Fruit fly (Drosophila melanogaster): Measurements from ENCODE around the gene oxt.

dm6 chr3L:2248335-2248734, 14.1 kb downstream of the oxt start, which contains the start of gene CG32305:
- TF ChIP-seq CG3032 (tag; optimal IDR thresholded peaks at IDR 0.05) (no peak), cyc (GFP tag; optimal IDR thresholded peaks at IDR 0.05) (no peak), lz (GFP tag; optimal IDR thresholded peaks at IDR 0.05) (no peak), Lpt (GFP tag; optimal IDR thresholded peaks at IDR 0.05) (no peak), Eip93F (GFP tag; optimal IDR thresholded peaks at IDR 0.05) (no peak), CG16779 (tag; optimal IDR thresholded peaks at IDR 0.05) (no peak), CG6854 (GFP tag; optimal IDR thresholded peaks at IDR 0.05) (no peak), net (GFP tag; optimal IDR thresholded peaks at IDR 0.05) (no peak), dsx (GFP tag; optimal IDR thresholded peaks at IDR 0.05; ENCODE audit: poor library complexity, severe bottlenecking) (no peak), Gug (GFP tag; IDR thresholded peaks at IDR 0.05) (no peak), dac (GFP tag; optimal IDR thresholded peaks at IDR 0.05) (no peak)
